Worm (Caenorhabditis elegans) whole organism, L1 larva: ENCODE data around the gene Y54G2A.52.

Experiments
- C16A3.4 ChIP-seq: fragments of 150-350 bp; optimal IDR thresholded peaks from 2 replicates; lab custom pipeline; 2014; ENCODE audit warnings: missing biosample characterization, missing genetic modification characterization
- C34B4.2 ChIP-seq: sonication (generic microtip); optimal IDR thresholded peaks from 2 replicates; lab custom pipeline; 2017; ENCODE audit warnings: mild to moderate bottlenecking, missing genetic modification characterization, missing compliant biosample characterization
- Y116A8C.19 ChIP-seq: sonication (generic microtip); optimal IDR thresholded peaks from 2 replicates; lab custom pipeline; 2016; ENCODE audit warnings: missing compliant biosample characterization, missing genetic modification characterization, borderline replicate concordance
- aha-1 ChIP-seq: fragments of 150-350 bp; optimal IDR thresholded peaks from 2 replicates; lab custom pipeline; 2014; ENCODE audit warnings: missing biosample characterization, missing genetic modification characterization
- alr-1 ChIP-seq: fragments of 200-800 bp; sonication (Bioruptor generic); optimal IDR thresholded peaks from 2 replicates; lab custom pipeline; 2018; ENCODE audit warnings: borderline replicate concordance, mild to moderate bottlenecking, missing genetic modification characterization, missing compliant biosample characterization
- blmp-1 ChIP-seq: fragments of 150-350 bp; optimal IDR thresholded peaks from 2 replicates; lab custom pipeline; 2014; ENCODE audit warnings: missing biosample characterization, missing genetic modification characterization
- ces-1 ChIP-seq: fragments of 150-350 bp; optimal IDR thresholded peaks from 2 replicates; lab custom pipeline; 2014; ENCODE audit warnings: missing biosample characterization, missing genetic modification reagents, missing genetic modification characterization
- dsc-1 ChIP-seq: sonication (generic microtip); optimal IDR thresholded peaks from 2 replicates; lab custom pipeline; 2016; ENCODE audit warnings: mild to moderate bottlenecking, missing genetic modification characterization, missing compliant biosample characterization
- efl-1 ChIP-seq, 4 experiments: fragments of 150-350 bp; optimal IDR thresholded peaks in 3 of 4; peaks in 1 of 4; 1 replicate in 1 of 4; 2 replicates in 3 of 4; lab custom pipeline; 2014; ENCODE audit warnings: missing biosample characterization in 2 of 4, missing genetic modification characterization in 2 of 4, missing genetic modification reagents in 2 of 4
- efl-3 ChIP-seq: fragments of 200-800 bp; sonication (Bioruptor generic); optimal IDR thresholded peaks from 2 replicates; lab custom pipeline; 2018; ENCODE audit warnings: mild to moderate bottlenecking, missing genetic modification characterization, missing compliant biosample characterization
- egl-27 ChIP-seq, 2 experiments: fragments of 150-350 bp in 1 of 2; sonication (generic microtip); optimal IDR thresholded peaks; 3 replicates each; lab custom pipeline; 2017 to 2018; ENCODE audit warnings: missing biosample characterization in 2 of 2, missing genetic modification characterization in 2 of 2, missing genetic modification reagents in 2 of 2
- elt-3 ChIP-seq, 6 experiments: fragments of 150-350 bp in 1 of 6; sonication (generic microtip); optimal IDR thresholded peaks; 2 replicates each; lab custom pipeline; 2017 to 2018; ENCODE audit warnings: missing biosample characterization in 6 of 6, missing genetic modification characterization in 6 of 6, inconsistent platforms in 1 of 6
- fkh-8 ChIP-seq: sonication (generic microtip); optimal IDR thresholded peaks from 2 replicates; lab custom pipeline; 2016; ENCODE audit warnings: mild to moderate bottlenecking, missing genetic modification characterization, missing compliant biosample characterization
- fos-1 ChIP-seq: fragments of 150-350 bp; optimal IDR thresholded peaks from 2 replicates; lab custom pipeline; 2014; ENCODE audit warnings: missing biosample characterization, missing genetic modification characterization
- hpl-2 ChIP-seq: fragments of 150-350 bp; optimal IDR thresholded peaks from 2 replicates; lab custom pipeline; 2014; ENCODE audit warnings: missing biosample characterization, missing genetic modification reagents, missing genetic modification characterization
- jun-1 ChIP-seq: fragments of 150-350 bp; optimal IDR thresholded peaks from 2 replicates; lab custom pipeline; 2014; ENCODE audit warnings: missing biosample characterization, missing genetic modification reagents, missing genetic modification characterization
- lin-35 ChIP-seq, 2 experiments: fragments of 150-350 bp; optimal IDR thresholded peaks; 2 replicates each; lab custom pipeline; 2014; ENCODE audit warnings: missing biosample characterization in 2 of 2, missing genetic modification characterization in 2 of 2, missing genetic modification reagents in 2 of 2
- nhr-19 ChIP-seq: fragments of 200-800 bp; sonication (Bioruptor generic); conservative IDR thresholded peaks from 2 replicates; pipeline ENCODE4 v1.3.6; 2022; ENCODE audit warnings: missing genetic modification characterization, missing compliant biosample characterization
- nhr-237 ChIP-seq: fragments of 150-350 bp; optimal IDR thresholded peaks from 2 replicates; lab custom pipeline; 2014; ENCODE audit warnings: missing biosample characterization, missing genetic modification characterization
- nhr-28 ChIP-seq: fragments of 150-350 bp; optimal IDR thresholded peaks from 2 replicates; lab custom pipeline; 2014; ENCODE audit warnings: missing biosample characterization, missing genetic modification characterization
- nhr-71 ChIP-seq: sonication (generic microtip); optimal IDR thresholded peaks from 2 replicates; lab custom pipeline; 2016; ENCODE audit warnings: mild to moderate bottlenecking, missing genetic modification characterization, moderate library complexity, missing compliant biosample characterization
- nhr-77 ChIP-seq: fragments of 150-350 bp; optimal IDR thresholded peaks from 2 replicates; lab custom pipeline; 2014; ENCODE audit warnings: missing biosample characterization, missing genetic modification characterization
- nhr-84 ChIP-seq: sonication (generic microtip); optimal IDR thresholded peaks from 2 replicates; lab custom pipeline; 2017; ENCODE audit warnings: missing biosample characterization, missing genetic modification characterization
- nhr-85 ChIP-seq: sonication (generic microtip); peaks from one replicate; lab custom pipeline; 2016; ENCODE audit warnings: missing genetic modification characterization, inconsistent platforms, missing compliant biosample characterization
- pax-3 ChIP-seq: fragments of 200-800 bp; sonication (Bioruptor generic); optimal IDR thresholded peaks from 2 replicates; lab custom pipeline; 2018; ENCODE audit warnings: mild to moderate bottlenecking, missing genetic modification characterization, moderate library complexity, missing compliant biosample characterization
- rnt-1 ChIP-seq: sonication (generic microtip); optimal IDR thresholded peaks from 2 replicates; lab custom pipeline; 2016; ENCODE audit warnings: mild to moderate bottlenecking, missing genetic modification characterization, moderate library complexity, missing compliant biosample characterization
- sup-37 ChIP-seq: fragments of 200-800 bp; sonication (Bioruptor generic); optimal IDR thresholded peaks from 2 replicates; lab custom pipeline; 2018; ENCODE audit warnings: mild to moderate bottlenecking, missing genetic modification characterization, missing compliant biosample characterization
- swsn-7 ChIP-seq: sonication (generic microtip); optimal IDR thresholded peaks from 2 replicates; lab custom pipeline; 2016; ENCODE audit warnings: missing genetic modification characterization, missing compliant biosample characterization
- unc-30 ChIP-seq: sonication (generic microtip); optimal IDR thresholded peaks from 2 replicates; lab custom pipeline; 2017; ENCODE audit warnings: missing biosample characterization, missing genetic modification characterization
- unc-98 ChIP-seq: fragments of 200-800 bp; sonication (Bioruptor generic); IDR thresholded peaks from 2 replicates; pipeline ENCODE4 v1.3.6; 2022; ENCODE audit warnings: missing genetic modification characterization, missing compliant biosample characterization
- vab-15 ChIP-seq: sonication (generic microtip); optimal IDR thresholded peaks from 2 replicates; lab custom pipeline; 2017; ENCODE audit warnings: missing genotype, mild to moderate bottlenecking, missing genetic modification characterization, missing compliant biosample characterization

Y54G2A.52 gene

ce11 chrIV:2759163-2759562, 39.3 kb downstream of the Y54G2A.52 start, which contains the start of gene Y54G2A.38:
Gene Y54G2A.38 (plus strand): TSS chrIV:2759463.
- no peak for TF ChIP-seq C16A3.4
- TF ChIP-seq nhr-71 = no peak
- TF ChIP-seq nhr-28 (tag; lab: Kevin White, UChicago) = no peak
- no peak for TF ChIP-seq nhr-19
- TF ChIP-seq swsn-7 (tag; lab: Kevin White, UChicago) = no peak
- no peak for TF ChIP-seq ces-1

- no peak for TF ChIP-seq nhr-71
- no peak for TF ChIP-seq aha-1 (tag; lab: Kevin White, UChicago)
- TF ChIP-seq sup-37 (GFP tag; lab: Kevin White, UChicago) = no peak
- no peak for TF ChIP-seq nhr-237 (tag; lab: Kevin White, UChicago)
- TF ChIP-seq blmp-1 (tag; lab: Kevin White, UChicago) = no peak
These were observed 40.4 kb downstream of the Y54G2A.52 start for ce11 chrIV:2758079-2758478.

ce11 chrIV:2753541-2753940, 44.9 kb downstream of the Y54G2A.52 start:
- TF ChIP-seq efl-1 (optimal IDR thresholded peaks at IDR 0.05; lab: Kevin White, UChicago) = no peak
- peak in 1 of 2 experiments; percentile 91 for TF ChIP-seq efl-1 (GFP tag; optimal IDR thresholded peaks at IDR 0.05 in 1 of 2; lab: Kevin White, UChicago)
- no peak for TF ChIP-seq dsc-1

ce11 chrIV:2751568-2751967, 46.9 kb downstream of the Y54G2A.52 start, which contains the start of gene Y54G2A.41:
Gene Y54G2A.41 (plus strand): TSS chrIV:2751868.
- TF ChIP-seq nhr-77 (tag; lab: Kevin White, UChicago) = no peak
- TF ChIP-seq efl-1 (optimal IDR thresholded peaks at IDR 0.05; lab: Kevin White, UChicago) = no peak
- peak in 1 of 2 experiments; percentile 78 for TF ChIP-seq efl-1 (GFP tag; optimal IDR thresholded peaks at IDR 0.05 in 1 of 2; lab: Kevin White, UChicago)

ce11 chrIV:2750607-2751006, 47.9 kb downstream of the Y54G2A.52 start:
- TF ChIP-seq C34B4.2 (tag; lab: Kevin White, UChicago) = no peak
- TF ChIP-seq nhr-71 = peak; percentile 21
- TF ChIP-seq Y116A8C.19 (tag; lab: Kevin White, UChicago) = no peak
- peak; percentile 50 for TF ChIP-seq fkh-8 (tag; lab: Kevin White, UChicago)
- no peak for TF ChIP-seq pax-3 (tag; lab: Kevin White, UChicago)
- no peak for TF ChIP-seq unc-30
- no peak for TF ChIP-seq efl-3 (GFP tag; lab: Kevin White, UChicago)
- TF ChIP-seq, all 84 proteins: peak for 2

ce11 chrIV:2748863-2749451, 49.5 kb downstream of the Y54G2A.52 start:
- no peak for TF ChIP-seq unc-98 (GFP tag; lab: Robert Waterston, UW)
- no peak for TF ChIP-seq elt-3 (tag; optimal IDR thresholded peaks at IDR 0.05; lab: Kevin White, UChicago)
- TF ChIP-seq egl-27 (tag; optimal IDR thresholded peaks at IDR 0.05; lab: Kevin White, UChicago) = no peak
- TF ChIP-seq nhr-237 (tag; lab: Kevin White, UChicago) = no peak
- TF ChIP-seq nhr-85 (tag; lab: Kevin White, UChicago) = peak; percentile 32
- TF ChIP-seq alr-1 (tag; lab: Kevin White, UChicago) = no peak
- no peak for TF ChIP-seq efl-3 (GFP tag; lab: Kevin White, UChicago)
- TF ChIP-seq hpl-2 = no peak
- no peak for TF ChIP-seq jun-1 (tag; lab: Kevin White, UChicago)
- no peak for TF ChIP-seq nhr-19
- peak in 1 of 2 experiments; percentile 10 for TF ChIP-seq lin-35 (GFP tag; optimal IDR thresholded peaks at IDR 0.05; lab: Kevin White, UChicago)
- no peak for TF ChIP-seq nhr-84 (tag; lab: Kevin White, UChicago)
- TF ChIP-seq rnt-1 (tag; lab: Kevin White, UChicago) = no peak
- TF ChIP-seq fos-1 (tag; lab: Kevin White, UChicago) = no peak
- TF ChIP-seq vab-15 (tag; lab: Kevin White, UChicago) = no peak
- TF ChIP-seq, all 84 proteins: peak for 2
